Worm (Caenorhabditis elegans) whole organism, young adult: Measurements from ENCODE around the gene F49C12.5.
"Not testable (repeated sequence)": the region's sequence is repeated elsewhere in the genome, so short reads cannot be mapped to it uniquely, and the experiment has no call there.

Experiments
- T07F8.4 ChIP-seq: sonication (generic microtip); optimal IDR thresholded peaks from 2 replicates; lab custom pipeline; 2016; ENCODE audit warnings: mild to moderate bottlenecking, missing genetic modification characterization, moderate library complexity, missing compliant biosample characterization
- attf-3 ChIP-seq: fragments of 200-800 bp; sonication (Bioruptor generic); conservative IDR thresholded peaks from 2 replicates; pipeline ENCODE4 v1.3.6; 2022; ENCODE audit warnings: missing genetic modification reagents, missing genetic modification characterization, missing compliant biosample characterization
- bed-1 ChIP-seq: fragments of 200-800 bp; sonication (Bioruptor generic); IDR thresholded peaks from 2 replicates; pipeline ENCODE4 v1.3.6; 2022; ENCODE audit warnings: missing genetic modification reagents, missing genetic modification characterization, missing compliant biosample characterization
- die-1 ChIP-seq: sonication (generic microtip); optimal IDR thresholded peaks from 2 replicates; lab custom pipeline; 2016; ENCODE audit warnings: missing genotype, mild to moderate bottlenecking, missing genetic modification characterization, missing compliant biosample characterization
- lin-54 ChIP-seq: fragments of 200-800 bp; sonication (Bioruptor generic); optimal IDR thresholded peaks from 2 replicates; lab custom pipeline; 2018; ENCODE audit warnings: mild to moderate bottlenecking, missing genetic modification characterization, missing compliant biosample characterization
- nfya-2 ChIP-seq: fragments of 200-800 bp; sonication (Bioruptor generic); IDR thresholded peaks from 2 replicates; pipeline ENCODE4 v1.3.6; 2022; ENCODE audit warnings: missing genetic modification reagents, missing genetic modification characterization, missing compliant biosample characterization
- xnd-1 ChIP-seq: sonication (generic microtip); optimal IDR thresholded peaks from 2 replicates; lab custom pipeline; 2016; ENCODE audit warnings: missing genotype, missing genetic modification reagents, missing genetic modification characterization, missing compliant biosample characterization

- not testable (repeated sequence) for TF ChIP-seq lin-54 (GFP tag; lab: Kevin White, UChicago); xnd-1 (tag; lab: Kevin White, UChicago); nfya-2 (GFP tag; lab: Robert Waterston, UW); bed-1; T07F8.4 (tag; lab: Kevin White, UChicago); die-1 (tag; lab: Kevin White, UChicago); attf-3 (GFP tag; lab: Robert Waterston, UW)
Measured at ce11 chrIV:9286305-9286704, 18.4 kb upstream of the F49C12.5 start, which contains the start of gene nhr-267.
